Fruit fly (Drosophila melanogaster) whole organism, embryonic: ENCODE measurements around the gene Socs36E.

Source experiments
- Adf1 ChIP-seq: fragments of 200-800 bp; sonication (Bioruptor generic); IDR thresholded peaks from 2 replicates; pipeline ENCODE4 v1.3.6; 2022; ENCODE audit warnings: missing biosample characterization, missing genetic modification characterization
- Asciz ChIP-seq: fragments of 200-800 bp; sonication (Bioruptor generic); optimal IDR thresholded peaks from 2 replicates; lab custom pipeline; 2017; ENCODE audit warnings: missing biosample characterization, mild to moderate bottlenecking, missing genetic modification characterization, missing genetic modification reagents
- CG10321 ChIP-seq: fragments of 200-800 bp; sonication (Bioruptor generic); IDR thresholded peaks from 2 replicates; pipeline ENCODE4 v1.3.6; 2022; ENCODE audit warnings: missing biosample characterization, missing genetic modification characterization
- CG10366 ChIP-seq: fragments of 200-800 bp; sonication (Bioruptor generic); IDR thresholded peaks from 2 replicates; pipeline ENCODE4 v1.3.6; 2022; ENCODE audit warnings: missing biosample characterization, missing genetic modification characterization
- CG10431 ChIP-seq: fragments of 200-800 bp; sonication (Bioruptor generic); optimal IDR thresholded peaks from 3 replicates; lab custom pipeline; 2018; ENCODE audit warnings: missing biosample characterization, mild to moderate bottlenecking, missing genetic modification characterization
- CG12236 ChIP-seq: fragments of 200-800 bp; sonication (Bioruptor generic); optimal IDR thresholded peaks from 2 replicates; lab custom pipeline; 2016; ENCODE audit warnings: missing biosample characterization, missing genetic modification characterization
- CG14014 ChIP-seq: fragments of 200-800 bp; sonication (Bioruptor generic); IDR thresholded peaks from 2 replicates; pipeline ENCODE4 v1.3.6; 2022; ENCODE audit warnings: missing biosample characterization, missing genetic modification characterization
- CG15011 ChIP-seq: fragments of 200-800 bp; sonication (Bioruptor generic); optimal IDR thresholded peaks from 3 replicates; lab custom pipeline; 2018; ENCODE audit warnings: missing biosample characterization, mild to moderate bottlenecking, missing genetic modification characterization
- CG1647 ChIP-seq: fragments of 200-800 bp; sonication (Bioruptor generic); optimal IDR thresholded peaks from 3 replicates; lab custom pipeline; 2016; ENCODE audit warnings: missing biosample characterization, missing genetic modification characterization
- CG17328 ChIP-seq: fragments of 200-800 bp; sonication (Bioruptor generic); IDR thresholded peaks from 2 replicates; pipeline ENCODE4 v1.3.6; 2022; ENCODE audit warnings: missing biosample characterization, missing genetic modification characterization
- CG17802 ChIP-seq: fragments of 200-800 bp; sonication (Bioruptor generic); optimal IDR thresholded peaks from 2 replicates; lab custom pipeline; 2018; ENCODE audit warnings: missing biosample characterization, mild to moderate bottlenecking, missing genetic modification characterization, moderate library complexity
- CG2889 ChIP-seq: fragments of 200-800 bp; sonication (Bioruptor generic); IDR thresholded peaks from 3 replicates; pipeline ENCODE4 v1.3.6; 2022; ENCODE audit warnings: missing biosample characterization, missing genetic modification characterization
- CG30403 ChIP-seq: fragments of 200-800 bp; sonication (Bioruptor generic); optimal IDR thresholded peaks from 3 replicates; lab custom pipeline; 2016; ENCODE audit warnings: missing biosample characterization, missing genetic modification characterization
- CG31365 ChIP-seq: fragments of 200-800 bp; sonication (Bioruptor generic); optimal IDR thresholded peaks from 2 replicates; lab custom pipeline; 2018; ENCODE audit warnings: missing biosample characterization, mild to moderate bottlenecking, missing genetic modification characterization
- CG34422 ChIP-seq: fragments of 200-800 bp; sonication (Bioruptor generic); IDR thresholded peaks from 3 replicates; pipeline ENCODE4 v1.3.6; 2022; ENCODE audit warnings: missing biosample characterization, missing genetic modification characterization
- CG4282 ChIP-seq: fragments of 200-800 bp; sonication (Bioruptor generic); optimal IDR thresholded peaks from 2 replicates; lab custom pipeline; 2016; ENCODE audit warnings: missing biosample characterization, missing genetic modification characterization
- CG6765 ChIP-seq: fragments of 200-800 bp; sonication (Bioruptor generic); optimal IDR thresholded peaks from 3 replicates; lab custom pipeline; 2017; ENCODE audit warnings: missing biosample characterization, mild to moderate bottlenecking, missing genetic modification characterization
- CG6791 ChIP-seq: fragments of 200-800 bp; sonication (Bioruptor generic); IDR thresholded peaks from 3 replicates; pipeline ENCODE4 v1.3.6; 2022; ENCODE audit warnings: missing biosample characterization, missing genetic modification characterization; ENCODE audit not compliant: partially characterized antibody
- CG7271 ChIP-seq: fragments of 200-800 bp; sonication (Bioruptor generic); optimal IDR thresholded peaks from 2 replicates; lab custom pipeline; 2018; ENCODE audit warnings: missing biosample characterization, mild to moderate bottlenecking, missing genetic modification characterization, moderate library complexity
- CG8765 ChIP-seq: fragments of 200-800 bp; sonication (Bioruptor generic); IDR thresholded peaks from 2 replicates; pipeline ENCODE4 v1.3.6; 2022; ENCODE audit warnings: missing biosample characterization, missing genetic modification characterization
- CG9817 ChIP-seq: fragments of 200-800 bp; sonication (Bioruptor generic); optimal IDR thresholded peaks from 2 replicates; lab custom pipeline; 2018; ENCODE audit warnings: missing biosample characterization, mild to moderate bottlenecking, missing genetic modification characterization, moderate library complexity
- CkIIα-i1 ChIP-seq: fragments of 200-800 bp; sonication (Bioruptor generic); IDR thresholded peaks from 2 replicates; pipeline ENCODE4 v1.3.6; 2022; ENCODE audit warnings: missing biosample characterization, missing genetic modification characterization
- D19B ChIP-seq: fragments of 200-800 bp; sonication (Bioruptor generic); optimal IDR thresholded peaks from 2 replicates; lab custom pipeline; 2017; ENCODE audit warnings: missing biosample characterization, mild to moderate bottlenecking, missing genetic modification characterization
- Dll ChIP-seq: fragments of 200-800 bp; sonication (Bioruptor generic); IDR thresholded peaks from 4 replicates; pipeline ENCODE4 v1.3.6; 2022; ENCODE audit warnings: missing biosample characterization, missing genetic modification characterization; ENCODE audit not compliant: partially characterized antibody
- Drgx ChIP-seq: fragments of 200-800 bp; sonication (Bioruptor generic); IDR thresholded peaks from 2 replicates; pipeline ENCODE4 v1.3.6; 2022; ENCODE audit warnings: missing biosample characterization, missing genetic modification characterization
- Fer1 ChIP-seq: fragments of 200-800 bp; sonication (Bioruptor generic); optimal IDR thresholded peaks from 2 replicates; lab custom pipeline; 2017; ENCODE audit warnings: missing biosample characterization, mild to moderate bottlenecking, missing genetic modification characterization
- HHEX ChIP-seq: fragments of 200-800 bp; sonication (Bioruptor generic); optimal IDR thresholded peaks from 3 replicates; lab custom pipeline; 2017; ENCODE audit warnings: missing biosample characterization, mild to moderate bottlenecking, missing genetic modification characterization, missing genetic modification reagents
- Hsf ChIP-seq: fragments of 200-800 bp; sonication (Bioruptor generic); optimal IDR thresholded peaks from 3 replicates; lab custom pipeline; 2016; ENCODE audit warnings: missing biosample characterization, missing genetic modification characterization
- MESR4 ChIP-seq: fragments of 200-800 bp; sonication (Bioruptor generic); optimal IDR thresholded peaks from 2 replicates; lab custom pipeline; 2018; ENCODE audit warnings: missing biosample characterization, mild to moderate bottlenecking, missing genetic modification characterization, moderate library complexity
- Max ChIP-seq: fragments of 200-800 bp; sonication (Bioruptor generic); optimal IDR thresholded peaks from 2 replicates; lab custom pipeline; 2016; ENCODE audit warnings: missing biosample characterization, mild to moderate bottlenecking, missing genetic modification characterization
- Meics ChIP-seq: fragments of 200-800 bp; sonication (Bioruptor generic); optimal IDR thresholded peaks from 2 replicates; lab custom pipeline; 2017; ENCODE audit warnings: missing biosample characterization, mild to moderate bottlenecking, missing genetic modification characterization
- Mrtf ChIP-seq: fragments of 200-800 bp; sonication (Bioruptor generic); IDR thresholded peaks from 3 replicates; pipeline ENCODE4 v1.3.6; 2022; ENCODE audit warnings: missing biosample characterization, missing genetic modification characterization
- Ravus ChIP-seq: fragments of 200-800 bp; sonication (Bioruptor generic); IDR thresholded peaks from 2 replicates; pipeline ENCODE4 v1.3.6; 2022; ENCODE audit warnings: missing biosample characterization, missing genetic modification characterization
- Sox100B ChIP-seq: fragments of 200-800 bp; sonication (Bioruptor generic); optimal IDR thresholded peaks from 3 replicates; lab custom pipeline; 2018; ENCODE audit warnings: missing biosample characterization, mild to moderate bottlenecking, missing genetic modification characterization
- cas ChIP-seq: fragments of 200-800 bp; sonication (Bioruptor generic); IDR thresholded peaks from 2 replicates; pipeline ENCODE4 v1.3.6; 2022; ENCODE audit warnings: missing biosample characterization, missing genetic modification characterization
- chinmo ChIP-seq: fragments of 200-800 bp; sonication (Bioruptor generic); IDR thresholded peaks from 4 replicates; pipeline ENCODE4 v1.3.6; 2022; ENCODE audit warnings: missing biosample characterization, missing genetic modification characterization; ENCODE audit not compliant: partially characterized antibody
- dati ChIP-seq: fragments of 200-800 bp; sonication (Bioruptor generic); IDR thresholded peaks from 2 replicates; pipeline ENCODE4 v1.3.6; 2022; ENCODE audit warnings: missing biosample characterization, missing genetic modification characterization
- esg ChIP-seq: fragments of 200-800 bp; sonication (Bioruptor generic); conservative IDR thresholded peaks from 2 replicates; pipeline ENCODE4 v1.3.6; 2022; ENCODE audit warnings: missing biosample characterization, missing genetic modification characterization
- gcm ChIP-seq: fragments of 200-800 bp; sonication (Bioruptor generic); optimal IDR thresholded peaks from 2 replicates; lab custom pipeline; 2019; ENCODE audit warnings: missing biosample characterization, mild to moderate bottlenecking, missing genetic modification characterization, moderate library complexity
- lmd ChIP-seq: fragments of 200-800 bp; sonication (Bioruptor generic); IDR thresholded peaks from 2 replicates; pipeline ENCODE4 v1.3.6; 2022; ENCODE audit warnings: missing biosample characterization, missing genetic modification characterization
- nmo ChIP-seq: fragments of 200-800 bp; sonication (Bioruptor generic); optimal IDR thresholded peaks from 2 replicates; lab custom pipeline; 2018; ENCODE audit warnings: missing biosample characterization, mild to moderate bottlenecking, missing genetic modification characterization, moderate library complexity
- odd ChIP-seq: fragments of 200-800 bp; sonication (Bioruptor generic); optimal IDR thresholded peaks from 2 replicates; lab custom pipeline; 2017; ENCODE audit warnings: missing biosample characterization, mild to moderate bottlenecking, missing genetic modification characterization
- salm ChIP-seq: fragments of 200-800 bp; sonication (Bioruptor generic); optimal IDR thresholded peaks from 2 replicates; lab custom pipeline; 2018; ENCODE audit warnings: missing biosample characterization, mild to moderate bottlenecking, missing genetic modification characterization
- shn ChIP-seq: fragments of 200-800 bp; sonication (Bioruptor generic); optimal IDR thresholded peaks from 3 replicates; lab custom pipeline; 2016; ENCODE audit warnings: missing biosample characterization, missing genetic modification characterization
- tgo ChIP-seq: fragments of 200-800 bp; sonication (Bioruptor generic); IDR thresholded peaks from 3 replicates; pipeline ENCODE4 v1.3.6; 2022; ENCODE audit warnings: missing biosample characterization, missing genetic modification characterization
- trh ChIP-seq: fragments of 200-800 bp; sonication (Bioruptor generic); optimal IDR thresholded peaks from 2 replicates; lab custom pipeline; 2016; ENCODE audit warnings: missing biosample characterization, missing genetic modification characterization
- unc-4 ChIP-seq: fragments of 200-800 bp; sonication (Bioruptor generic); IDR thresholded peaks from 2 replicates; pipeline ENCODE4 v1.3.6; 2022; ENCODE audit warnings: missing biosample characterization, missing genetic modification characterization; ENCODE audit not compliant: partially characterized antibody
- vvl ChIP-seq: fragments of 200-800 bp; sonication (Bioruptor generic); IDR thresholded peaks from 2 replicates; pipeline ENCODE4 v1.3.6; 2022; ENCODE audit warnings: missing biosample characterization, missing genetic modification characterization
- zfh2 ChIP-seq: fragments of 200-800 bp; sonication (Bioruptor generic); optimal IDR thresholded peaks from 2 replicates; lab custom pipeline; 2016; ENCODE audit warnings: missing biosample characterization, missing genetic modification characterization

Socs36E gene

dm6 chr2L:18121367-18122230, 30.6 kb downstream of the Socs36E start (continued):
- TF ChIP-seq CG2889 (GFP tag; lab: Robert Waterston, UW) (no peak), Hsf (GFP tag; lab: Kevin White, UChicago) (peak; percentile 57), Drgx (GFP tag; lab: Robert Waterston, UW) (peak; percentile 97), Max (GFP tag; lab: Kevin White, UChicago) (peak; percentile 32), CG14014 (GFP tag; lab: Robert Waterston, UW) (0 out of 2 replicates have a peak, but pooled peaks have one; percentile 18), nmo (GFP tag; lab: Kevin White, UChicago) (peak; percentile 63), CG6791 (GFP tag; lab: Robert Waterston, UW) (no peak), CG4282 (GFP tag; lab: Kevin White, UChicago) (no peak), Sox100B (peak; percentile 4), Ravus (GFP tag; lab: Robert Waterston, UW) (no peak), CG10366 (GFP tag; lab: Robert Waterston, UW) (peak; percentile 37), CG1647 (GFP tag; lab: Kevin White, UChicago) (peak; percentile 35), chinmo (0 out of 4 replicates have a peak, but pooled peaks have one; percentile 29), odd (GFP tag; lab: Kevin White, UChicago) (no peak), MESR4 (GFP tag; lab: Kevin White, UChicago) (no peak), CG8765 (GFP tag; lab: Robert Waterston, UW) (0 out of 2 replicates have a peak, but pooled peaks have one; percentile 24), Meics (peak; percentile 11), dati (GFP tag; lab: Robert Waterston, UW) (no peak), salm (tag; lab: Kevin White, UChicago) (no peak), trh (GFP tag; lab: Kevin White, UChicago) (no peak), CG10431 (no peak), gcm (GFP tag; lab: Kevin White, UChicago) (no peak), CkIIα-i1 (GFP tag; lab: Robert Waterston, UW) (no peak), CG9817 (tag; lab: Kevin White, UChicago) (peak; percentile 13), lmd (peak; percentile 55), D19B (GFP tag; lab: Kevin White, UChicago) (no peak), CG6765 (GFP tag; lab: Kevin White, UChicago) (no peak), CG34422 (GFP tag; lab: Robert Waterston, UW) (no peak), CG30403 (GFP tag; lab: Kevin White, UChicago) (peak; percentile 43), CG12236 (GFP tag; lab: Kevin White, UChicago) (no peak), Mrtf (GFP tag; lab: Robert Waterston, UW) (0 out of 3 replicates have a peak, but pooled peaks have one; percentile 28), zfh2 (GFP tag; lab: Kevin White, UChicago) (peak; percentile 8), CG17802 (tag; lab: Kevin White, UChicago) (peak; percentile 20), CG17328 (peak; percentile 48; the same call in 1 of the 2 replicates), cas (GFP tag; lab: Robert Waterston, UW) (no peak), Fer1 (peak; percentile 44), esg (peak; percentile 34; the same call in 1 of the 2 replicates), Adf1 (GFP tag; lab: Robert Waterston, UW) (no peak), CG7271 (no peak), shn (GFP tag; lab: Kevin White, UChicago) (peak; percentile 7), CG31365 (tag; lab: Kevin White, UChicago) (no peak), tgo (GFP tag; lab: Robert Waterston, UW) (peak; percentile 39; the same call in 2 of the 3 replicates), CG10321 (GFP tag; lab: Robert Waterston, UW) (peak; percentile 23; the same call in 1 of the 2 replicates), Dll (GFP tag; lab: Robert Waterston, UW) (no peak), unc-4 (GFP tag; lab: Robert Waterston, UW) (no peak), Asciz (peak; percentile 21), HHEX (peak; percentile 48), CG15011 (GFP tag; lab: Kevin White, UChicago) (no peak), vvl (peak; percentile 61; the same call in 1 of the 2 replicates)
